Fruit fly (Drosophila melanogaster): ENCODE data around the gene twf.

Gene twf

dm6 chr3R:14088887-14089567 lies 33.4 kb upstream of the twf start, which contains the start of gene Npc2b (continued):
- TF ChIP-seq Hr38 (GFP tag; optimal IDR thresholded peaks at IDR 0.05): no peak
- peak; percentile 27 for TF ChIP-seq CG4318 (GFP tag; optimal IDR thresholded peaks at IDR 0.05)
- TF ChIP-seq esn (GFP tag; optimal IDR thresholded peaks at IDR 0.05): peak; percentile 53
- TF ChIP-seq acj6 (GFP tag; optimal IDR thresholded peaks at IDR 0.05): peak; percentile 35
- TF ChIP-seq CG8632 (GFP tag; optimal IDR thresholded peaks at IDR 0.05): peak; percentile 25
- no peak for TF ChIP-seq CG11294 (GFP tag; IDR thresholded peaks at IDR 0.05)
- TF ChIP-seq CG3032 (tag; optimal IDR thresholded peaks at IDR 0.05): peak; percentile 13
- TF ChIP-seq Smox (GFP tag; optimal IDR thresholded peaks at IDR 0.05): peak; percentile 49
- peak; percentile 68 for TF ChIP-seq lz (GFP tag; optimal IDR thresholded peaks at IDR 0.05)
- TF ChIP-seq fkh (GFP tag; optimal IDR thresholded peaks at IDR 0.05): peak; percentile 31
- no peak for TF ChIP-seq CG32006 (GFP tag; optimal IDR thresholded peaks at IDR 0.05)
- peak; percentile 25 for TF ChIP-seq Lpt (GFP tag; optimal IDR thresholded peaks at IDR 0.05)
- peak; percentile 63 for TF ChIP-seq cyc (GFP tag; optimal IDR thresholded peaks at IDR 0.05)
- peak; percentile 13 for TF ChIP-seq spab (GFP tag; optimal IDR thresholded peaks at IDR 0.05)
- TF ChIP-seq CG8119 (GFP tag; IDR thresholded peaks at IDR 0.05): peak; percentile 69
- peak; percentile 9 for TF ChIP-seq dac (GFP tag; optimal IDR thresholded peaks at IDR 0.05)
- no peak for TF ChIP-seq fd85E (GFP tag; optimal IDR thresholded peaks at IDR 0.05)
- TF ChIP-seq CG1621 (tag; optimal IDR thresholded peaks at IDR 0.05): peak; percentile 22
- no peak for TF ChIP-seq eg (GFP tag; IDR thresholded peaks at IDR 0.05)
- peak; percentile 6 for TF ChIP-seq CG11902 (GFP tag; optimal IDR thresholded peaks at IDR 0.05)
- peak; percentile 91 for TF ChIP-seq Eip78C (GFP tag)
- TF ChIP-seq CG8319 (GFP tag; optimal IDR thresholded peaks at IDR 0.05): no peak
- TF ChIP-seq CG6854 (GFP tag; optimal IDR thresholded peaks at IDR 0.05): no peak
- peak; percentile 60 for TF ChIP-seq Eip75B (GFP tag; optimal IDR thresholded peaks at IDR 0.05)
- TF ChIP-seq Eip93F (GFP tag; optimal IDR thresholded peaks at IDR 0.05): no peak
- peak in 1 of 2 experiments; percentile 6 for TF ChIP-seq salr (GFP tag; optimal IDR thresholded peaks at IDR 0.05)
- no peak for TF ChIP-seq dsx (GFP tag; optimal IDR thresholded peaks at IDR 0.05; ENCODE audit: poor library complexity, severe bottlenecking)
- TF ChIP-seq Sox15 (GFP tag; optimal IDR thresholded peaks at IDR 0.05): no peak
- TF ChIP-seq Ets96B (tag; optimal IDR thresholded peaks at IDR 0.05): peak; percentile 24
- no peak for TF ChIP-seq Blimp-1 (GFP tag; optimal IDR thresholded peaks at IDR 0.05)
- TF ChIP-seq CG10631 (GFP tag; optimal IDR thresholded peaks at IDR 0.05): peak; percentile 36
- peak; percentile 12 for TF ChIP-seq CG6792 (GFP tag; optimal IDR thresholded peaks at IDR 0.05)

- TF ChIP-seq Hr4 (GFP tag; optimal IDR thresholded peaks at IDR 0.05) (peak; percentile 7), Eip78C (GFP tag) (peak; percentile 68), CG9139 (GFP tag; optimal IDR thresholded peaks at IDR 0.05) (no peak), CG32006 (GFP tag; optimal IDR thresholded peaks at IDR 0.05) (peak; percentile 25), lz (GFP tag; optimal IDR thresholded peaks at IDR 0.05) (no peak)
Measured at dm6 chr3R:14095428-14095827, 27.0 kb upstream of the twf start.

dm6 chr3R:14095916-14096315 lies 26.5 kb upstream of the twf start:
- peak; percentile 25 for TF ChIP-seq svp (GFP tag)
- no peak for TF ChIP-seq Hr4 (GFP tag; optimal IDR thresholded peaks at IDR 0.05)

- TF ChIP-seq CG3032 (tag; optimal IDR thresholded peaks at IDR 0.05) (no peak), Blimp-1 (GFP tag; optimal IDR thresholded peaks at IDR 0.05) (no peak), Sox14 (GFP tag; optimal IDR thresholded peaks at IDR 0.05) (no peak), net (GFP tag; optimal IDR thresholded peaks at IDR 0.05) (no peak), spab (GFP tag; optimal IDR thresholded peaks at IDR 0.05) (no peak), Ets21C (GFP tag; optimal IDR thresholded peaks at IDR 0.05) (no peak), eg (GFP tag; IDR thresholded peaks at IDR 0.05) (no peak), Hr4 (GFP tag; optimal IDR thresholded peaks at IDR 0.05) (no peak), OdsH (GFP tag; optimal IDR thresholded peaks at IDR 0.05) (no peak), Eip78C (GFP tag) (no peak), lz (GFP tag; optimal IDR thresholded peaks at IDR 0.05) (no peak), CG16779 (tag; optimal IDR thresholded peaks at IDR 0.05) (no peak), CG11762 (GFP tag; optimal IDR thresholded peaks at IDR 0.05; ENCODE audit: insufficient read depth) (no peak), achi (GFP tag; optimal IDR thresholded peaks at IDR 0.05) (no peak), svp (GFP tag) (no peak), CG9139 (GFP tag; optimal IDR thresholded peaks at IDR 0.05) (no peak)
Measured at dm6 chr3R:14096792-14097191, 25.7 kb upstream of the twf start, which contains the start of gene CCHa1. TSS of gene CCHa1 (minus strand) at chr3R:14096835.

All from whole organism, prepupa.